Worm (Caenorhabditis elegans) whole organism, young adult: ENCODE measurements around the gene mes-4.

Source experiments
- F52B5.7 ChIP-seq: sonication (generic microtip); optimal IDR thresholded peaks from 2 replicates; lab custom pipeline; 2016; ENCODE audit warnings: mild to moderate bottlenecking, missing genetic modification characterization, missing compliant biosample characterization
- Y56A3A.18 ChIP-seq: fragments of 200-800 bp; sonication (Bioruptor generic); IDR thresholded peaks from 2 replicates; pipeline ENCODE4 v1.3.6; 2022; ENCODE audit warnings: missing genetic modification reagents, missing genetic modification characterization, missing compliant biosample characterization
- ZK185.1 ChIP-seq: sonication (generic microtip); optimal IDR thresholded peaks from 2 replicates; lab custom pipeline; 2016; ENCODE audit warnings: mild to moderate bottlenecking, missing genetic modification characterization, missing compliant biosample characterization; ENCODE audit not compliant: poor library complexity, severe bottlenecking
- ama-1 ChIP-seq, 3 experiments: fragments of 150-350 bp in 1 of 3; sonication (generic microtip) in 2 of 3; optimal IDR thresholded peaks; 2 replicates each; lab custom pipeline; 2014 to 2018; ENCODE audit warnings: missing biosample characterization in 2 of 3, missing genetic modification characterization in 2 of 3, missing genetic modification reagents in 2 of 3
- attf-3 ChIP-seq: fragments of 200-800 bp; sonication (Bioruptor generic); conservative IDR thresholded peaks from 2 replicates; pipeline ENCODE4 v1.3.6; 2022; ENCODE audit warnings: missing genetic modification reagents, missing genetic modification characterization, missing compliant biosample characterization
- ceh-27 ChIP-seq: fragments of 200-800 bp; sonication (Bioruptor generic); optimal IDR thresholded peaks from 2 replicates; lab custom pipeline; 2018; ENCODE audit warnings: mild to moderate bottlenecking, missing genetic modification characterization, moderate library complexity, missing compliant biosample characterization
- ceh-40 ChIP-seq: fragments of 200-800 bp; sonication (Bioruptor generic); IDR thresholded peaks from 2 replicates; pipeline ENCODE4 v1.3.6; 2022; ENCODE audit warnings: missing genetic modification characterization, missing compliant biosample characterization
- ceh-58 ChIP-seq: fragments of 200-800 bp; sonication (Bioruptor generic); IDR thresholded peaks from 2 replicates; pipeline ENCODE4 v1.3.6; 2022; ENCODE audit warnings: missing genetic modification characterization, missing compliant biosample characterization
- ceh-79 ChIP-seq: sonication (generic microtip); optimal IDR thresholded peaks from 2 replicates; lab custom pipeline; 2017; ENCODE audit warnings: mild to moderate bottlenecking, missing genetic modification characterization, missing compliant biosample characterization
- dox-1 ChIP-seq: fragments of 200-800 bp; sonication (Bioruptor generic); IDR thresholded peaks from 2 replicates; pipeline ENCODE4 v1.3.6; 2022; ENCODE audit warnings: missing genetic modification reagents, missing genetic modification characterization, missing compliant biosample characterization
- dpff-1 ChIP-seq: sonication (generic microtip); optimal IDR thresholded peaks from 2 replicates; lab custom pipeline; 2017; ENCODE audit warnings: mild to moderate bottlenecking, missing genetic modification characterization, missing compliant biosample characterization
- ets-4 ChIP-seq: fragments of 200-800 bp; sonication (Bioruptor generic); optimal IDR thresholded peaks from 2 replicates; lab custom pipeline; 2018; ENCODE audit warnings: mild to moderate bottlenecking, missing genetic modification characterization, missing compliant biosample characterization
- hrde-1 ChIP-seq: sonication (generic microtip); optimal IDR thresholded peaks from 2 replicates; lab custom pipeline; 2016; ENCODE audit warnings: missing genetic modification characterization, mild to moderate bottlenecking, missing compliant biosample characterization, moderate library complexity, missing genotype, missing genetic modification reagents, borderline replicate concordance
- lin-40 ChIP-seq: sonication (generic microtip); optimal IDR thresholded peaks from 2 replicates; lab custom pipeline; 2016; ENCODE audit warnings: missing genetic modification characterization, mild to moderate bottlenecking, missing compliant biosample characterization, missing genotype, missing genetic modification reagents
- lsl-1 ChIP-seq: fragments of 200-800 bp; sonication (Bioruptor generic); optimal IDR thresholded peaks from 2 replicates; lab custom pipeline; 2018; ENCODE audit warnings: mild to moderate bottlenecking, missing genetic modification characterization, moderate library complexity, missing compliant biosample characterization
- lsy-27 ChIP-seq: sonication (generic microtip); optimal IDR thresholded peaks from 2 replicates; lab custom pipeline; 2017; ENCODE audit warnings: missing genetic modification characterization, mild to moderate bottlenecking, missing compliant biosample characterization, antibody characterized with exemption, missing genotype, borderline replicate concordance; ENCODE audit not compliant: insufficient read depth
- madf-6 ChIP-seq: fragments of 200-800 bp; sonication (Bioruptor generic); IDR thresholded peaks from 2 replicates; pipeline ENCODE4 v1.3.6; 2022; ENCODE audit warnings: missing genetic modification reagents, missing genetic modification characterization, missing compliant biosample characterization
- madf-8 ChIP-seq: fragments of 200-800 bp; sonication (Bioruptor generic); conservative IDR thresholded peaks from 2 replicates; pipeline ENCODE4 v1.3.6; 2022; ENCODE audit warnings: missing genetic modification reagents, missing genetic modification characterization, missing compliant biosample characterization
- mcd-1 ChIP-seq: fragments of 200-800 bp; sonication (Bioruptor generic); IDR thresholded peaks from 2 replicates; pipeline ENCODE4 v1.3.6; 2022; ENCODE audit warnings: missing genetic modification reagents, missing genetic modification characterization, missing compliant biosample characterization
- mes-4 ChIP-seq: sonication (generic microtip); optimal IDR thresholded peaks from 2 replicates; lab custom pipeline; 2016; ENCODE audit warnings: missing genotype, missing genetic modification characterization, missing compliant biosample characterization
- nhr-179 ChIP-seq: sonication (generic microtip); optimal IDR thresholded peaks from 2 replicates; lab custom pipeline; 2016; ENCODE audit warnings: mild to moderate bottlenecking, missing genetic modification characterization, missing compliant biosample characterization
- pbrm-1 ChIP-seq: fragments of 200-800 bp; sonication (Bioruptor generic); IDR thresholded peaks from 2 replicates; pipeline ENCODE4 v1.3.6; 2022; ENCODE audit warnings: missing genetic modification reagents, missing genetic modification characterization, missing compliant biosample characterization
- pha-4 ChIP-seq: fragments of 150-350 bp; sonication (generic microtip); optimal IDR thresholded peaks from 2 replicates; lab custom pipeline; 2014; ENCODE audit warnings: missing biosample characterization, missing genetic modification reagents, missing genetic modification characterization
- rcor-1 ChIP-seq: fragments of 200-800 bp; sonication (Bioruptor generic); IDR thresholded peaks from 2 replicates; pipeline ENCODE4 v1.3.6; 2022; ENCODE audit warnings: missing genetic modification reagents, missing genetic modification characterization, missing compliant biosample characterization
- sea-2 ChIP-seq: fragments of 200-800 bp; sonication (Bioruptor generic); IDR thresholded peaks from 2 replicates; pipeline ENCODE4 v1.3.6; 2022; ENCODE audit warnings: missing genetic modification characterization, missing compliant biosample characterization
- snpc-1.1 ChIP-seq: sonication (generic microtip); optimal IDR thresholded peaks from 2 replicates; lab custom pipeline; 2017; ENCODE audit warnings: missing genetic modification characterization, mild to moderate bottlenecking, missing compliant biosample characterization, antibody characterized with exemption, moderate library complexity, missing genotype, missing genetic modification reagents; ENCODE audit not compliant: insufficient read depth
- snpc-3.4 ChIP-seq: sonication (generic microtip); optimal IDR thresholded peaks from 2 replicates; lab custom pipeline; 2017; ENCODE audit warnings: missing genetic modification characterization, mild to moderate bottlenecking, missing compliant biosample characterization, antibody characterized with exemption, moderate library complexity, missing genotype, missing genetic modification reagents
- somi-1 ChIP-seq: fragments of 200-800 bp; sonication (Bioruptor generic); optimal IDR thresholded peaks from 2 replicates; lab custom pipeline; 2018; ENCODE audit warnings: mild to moderate bottlenecking, missing genetic modification characterization, missing compliant biosample characterization
- zfh-2 ChIP-seq: fragments of 200-800 bp; sonication (Bioruptor generic); conservative IDR thresholded peaks from 2 replicates; pipeline ENCODE4 v1.3.6; 2022; ENCODE audit warnings: missing genetic modification reagents, missing genetic modification characterization, missing compliant biosample characterization
- zim-3 ChIP-seq: sonication (generic microtip); optimal IDR thresholded peaks from 2 replicates; lab custom pipeline; 2017; ENCODE audit warnings: mild to moderate bottlenecking, missing genetic modification characterization, moderate library complexity, missing compliant biosample characterization
- ztf-22 ChIP-seq: fragments of 200-800 bp; sonication (Bioruptor generic); optimal IDR thresholded peaks from 2 replicates; lab custom pipeline; 2018; ENCODE audit warnings: mild to moderate bottlenecking, missing genetic modification characterization, moderate library complexity, missing compliant biosample characterization
- ztf-26 ChIP-seq: sonication (generic microtip); optimal IDR thresholded peaks from 2 replicates; lab custom pipeline; 2017; ENCODE audit warnings: missing genetic modification characterization, missing compliant biosample characterization
- ztf-28 ChIP-seq: fragments of 200-800 bp; sonication (Bioruptor generic); IDR thresholded peaks from 2 replicates; pipeline ENCODE4 v1.3.6; 2022; ENCODE audit warnings: missing genetic modification reagents, missing genetic modification characterization, missing compliant biosample characterization

mes-4 gene

DNA sequence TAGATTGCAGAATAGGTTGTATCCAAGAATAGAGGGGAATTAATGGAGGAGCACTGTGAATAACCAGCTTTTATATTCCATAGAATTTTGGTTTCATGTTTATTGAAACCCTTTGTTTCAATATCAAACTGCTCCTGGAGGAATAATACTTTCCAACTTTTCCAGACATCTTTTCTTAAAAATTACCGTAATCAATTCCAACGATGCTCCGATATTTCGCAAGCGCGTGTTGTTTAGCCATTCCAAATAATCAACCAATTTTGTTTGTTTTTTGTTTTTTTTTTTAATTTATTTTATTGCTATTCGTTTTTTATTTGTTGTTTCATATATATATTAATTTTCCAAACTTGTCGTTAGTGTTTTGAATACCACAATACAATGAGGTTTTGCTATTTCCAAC, 31.3 kb downstream of the mes-4 start, which contains the start of gene cutl-1:
Gene cutl-1 (minus strand): TSS at position 83 of the 400 bp plus-strand sequence.
- TF ChIP-seq attf-3 (GFP tag; lab: Robert Waterston, UW) (peak; percentile 89), madf-6 (peak; percentile 73), ceh-58 (GFP tag; lab: Robert Waterston, UW) (no peak), lsl-1 (GFP tag; lab: Kevin White, UChicago) (peak; percentile 49), ZK185.1 (tag; lab: Kevin White, UChicago) (no peak), madf-8 (peak; percentile 60)

DNA sequence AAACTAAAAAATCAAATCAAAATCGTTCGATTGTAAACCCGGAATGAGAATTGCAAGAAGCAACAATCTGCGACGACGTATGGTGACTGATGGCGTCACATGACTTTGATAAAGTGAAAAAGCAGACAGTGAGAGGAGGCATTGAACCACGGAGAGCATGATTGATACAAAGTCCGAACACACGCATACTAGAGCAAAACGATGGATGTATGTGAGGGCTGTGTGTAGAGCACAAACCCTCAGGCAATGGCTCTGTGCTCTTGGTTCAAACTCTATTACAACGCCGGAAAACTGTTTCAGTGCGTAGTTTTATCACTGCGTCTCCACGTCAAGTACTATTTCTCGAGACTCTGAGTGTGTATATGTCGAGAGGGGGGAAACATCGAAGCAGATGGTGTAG, 34.8 kb downstream of the mes-4 start:
- TF ChIP-seq somi-1 (GFP tag; lab: Kevin White, UChicago) (peak; percentile 24), lsy-27 (tag; lab: Kevin White, UChicago) (no peak)

DNA sequence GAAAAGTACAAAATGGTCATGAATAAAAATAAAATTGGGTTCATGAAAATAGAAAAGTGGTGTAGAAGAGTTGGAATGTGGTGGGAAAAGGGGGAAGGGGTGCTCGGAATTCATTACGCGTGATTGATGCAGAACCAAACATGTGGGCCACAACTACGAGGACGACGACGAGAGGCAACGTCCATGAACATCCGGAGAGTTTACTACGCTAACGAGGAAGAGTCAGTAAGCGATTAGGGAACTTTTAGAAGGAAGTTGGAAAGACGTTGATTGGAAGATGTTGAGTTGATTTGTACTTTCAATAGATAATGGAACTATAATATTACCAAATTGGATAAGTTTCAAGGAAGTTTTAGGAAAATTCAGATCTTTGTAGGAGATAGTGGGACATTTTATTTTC, 35.7 kb downstream of the mes-4 start:
- TF ChIP-seq Y56A3A.18 (GFP tag; lab: Robert Waterston, UW) = no peak
- TF ChIP-seq lin-40 (tag; lab: Kevin White, UChicago) = no peak
- no peak for TF ChIP-seq ztf-28 (GFP tag; lab: Robert Waterston, UW)
- no peak for TF ChIP-seq ama-1 (optimal IDR thresholded peaks at IDR 0.05; lab: Kevin White, UChicago)
- no peak for TF ChIP-seq ama-1 (GFP tag; optimal IDR thresholded peaks at IDR 0.05; lab: Kevin White, UChicago)
- no peak for TF ChIP-seq ceh-40
- no peak for TF ChIP-seq ceh-27
- TF ChIP-seq F52B5.7 = no peak
- TF ChIP-seq ztf-22 (GFP tag; lab: Kevin White, UChicago) = no peak

DNA sequence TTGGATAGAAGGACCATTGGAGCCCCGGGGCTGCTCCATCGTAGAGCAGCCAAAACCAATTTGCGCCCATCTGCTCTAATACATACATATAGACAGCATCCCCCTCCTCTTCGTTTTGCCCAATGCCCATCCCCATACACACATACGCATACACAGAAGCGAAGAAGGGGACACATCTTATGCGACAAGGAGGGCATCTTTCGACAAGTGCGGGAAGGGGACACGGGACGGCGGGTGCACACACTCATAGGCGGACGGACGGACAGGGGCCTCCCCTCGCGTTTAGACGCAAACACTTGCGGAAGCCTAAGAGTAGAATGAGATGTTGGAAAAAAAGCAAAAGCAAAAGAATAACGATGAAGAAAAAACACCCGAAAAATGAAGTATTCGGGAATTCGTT, 40.9 kb downstream of the mes-4 start:
- TF ChIP-seq ceh-27 = peak; percentile 80
- TF ChIP-seq mcd-1 = no peak
- TF ChIP-seq rcor-1 (GFP tag; lab: Robert Waterston, UW) = 0 out of 2 replicates have a peak, but pooled peaks have one; percentile 16
- TF ChIP-seq ceh-79 (tag; lab: Kevin White, UChicago) = peak; percentile 8
- TF ChIP-seq snpc-1.1 (tag; lab: Kevin White, UChicago) = no peak
- peak; percentile 59 for TF ChIP-seq somi-1 (GFP tag; lab: Kevin White, UChicago)
- peak; percentile 67 for TF ChIP-seq zfh-2 (GFP tag; lab: Robert Waterston, UW)
- TF ChIP-seq ztf-26 (tag; lab: Kevin White, UChicago) = no peak
- TF ChIP-seq hrde-1 = no peak
- no peak for TF ChIP-seq snpc-3.4 (tag; lab: Kevin White, UChicago)
- no peak for TF ChIP-seq sea-2 (GFP tag; lab: Robert Waterston, UW)

DNA sequence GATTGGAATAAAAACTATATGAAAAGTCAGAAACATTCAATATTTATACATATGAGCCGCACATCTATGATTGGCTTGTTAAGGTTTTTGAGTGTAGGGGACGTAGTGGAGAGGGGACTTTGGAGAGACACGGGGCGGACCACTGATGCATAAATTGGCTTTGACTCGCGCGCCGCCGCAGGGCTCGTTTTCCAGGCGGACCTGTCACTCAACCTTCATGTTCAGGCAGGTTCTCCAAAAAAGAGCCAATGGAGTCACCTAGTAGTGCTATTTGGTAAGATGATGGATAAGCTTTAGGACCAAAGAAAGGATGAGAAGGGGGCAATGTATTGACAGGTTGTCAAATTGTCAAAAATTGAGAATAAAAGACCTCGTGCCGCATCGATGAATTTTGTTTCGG, 42.4 kb downstream of the mes-4 start:
- TF ChIP-seq nhr-179 (tag; lab: Kevin White, UChicago) (no peak), somi-1 (GFP tag; lab: Kevin White, UChicago) (no peak), dpff-1 (tag; lab: Kevin White, UChicago) (no peak), ets-4 (GFP tag; lab: Kevin White, UChicago) (no peak), pha-4 (tag; lab: Kevin White, UChicago) (no peak), pbrm-1 (GFP tag; lab: Robert Waterston, UW) (0 out of 2 replicates have a peak, but pooled peaks have one; percentile 29), zim-3 (tag; lab: Kevin White, UChicago) (no peak), mes-4 (tag; lab: Kevin White, UChicago) (no peak), dox-1 (no peak)
- TF ChIP-seq, all 124 proteins: peak for 1
